Worm (Caenorhabditis elegans) whole organism, L2 larva: ENCODE data around the gene vglu-2.

Experiments used
- C34F6.9 ChIP-seq: fragments of 150-350 bp; optimal IDR thresholded peaks from 2 replicates; lab custom pipeline; 2014; ENCODE audit warnings: missing biosample characterization, missing genetic modification characterization
- R02D3.7 ChIP-seq: fragments of 150-350 bp; optimal IDR thresholded peaks from 2 replicates; lab custom pipeline; 2014; ENCODE audit warnings: missing biosample characterization, missing genetic modification characterization
- Y55F3AM.14 ChIP-seq: fragments of 200-800 bp; sonication (Bioruptor generic); optimal IDR thresholded peaks from 2 replicates; lab custom pipeline; 2018; ENCODE audit warnings: mild to moderate bottlenecking, missing genetic modification characterization, missing compliant biosample characterization
- ama-1 ChIP-seq: fragments of 150-350 bp; optimal IDR thresholded peaks from 2 replicates; lab custom pipeline; 2018; ENCODE audit warnings: inconsistent platforms
- ceh-16 ChIP-seq: fragments of 150-350 bp; optimal IDR thresholded peaks from 2 replicates; lab custom pipeline; 2014; ENCODE audit warnings: missing biosample characterization, missing genetic modification characterization
- nhr-11 ChIP-seq: fragments of 150-350 bp; optimal IDR thresholded peaks from 2 replicates; lab custom pipeline; 2014; ENCODE audit warnings: missing biosample characterization, missing genetic modification characterization
- sma-3 ChIP-seq: sonication (generic microtip); optimal IDR thresholded peaks from 2 replicates; lab custom pipeline; 2016; ENCODE audit warnings: missing genetic modification reagents, missing genetic modification characterization, missing compliant biosample characterization

DNA sequence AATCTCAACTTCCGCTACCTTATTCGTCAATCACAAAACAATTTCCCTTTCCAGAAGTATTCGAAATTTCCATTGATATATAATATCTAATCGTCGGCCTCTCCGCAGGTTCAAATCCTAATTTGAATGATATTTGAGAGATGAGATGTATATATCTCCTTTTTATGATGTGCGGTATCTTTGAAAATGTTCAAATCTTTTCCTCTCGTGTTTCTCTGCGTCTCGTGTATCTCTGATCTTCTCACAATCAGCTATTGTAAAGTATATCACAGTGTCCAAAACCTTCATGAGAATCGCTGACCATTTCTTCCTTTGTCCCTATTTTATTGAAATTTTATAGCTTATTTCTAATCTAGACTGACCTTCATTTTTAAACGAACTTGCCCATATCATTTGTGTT is 5.1 kb upstream of the vglu-2 start:
- no peak for TF ChIP-seq sma-3 (GFP tag; lab: Kevin White, UChicago)
- no peak for TF ChIP-seq ama-1 (lab: Kevin White, UChicago)
- no peak for TF ChIP-seq R02D3.7 (tag; lab: Kevin White, UChicago)
- no peak for TF ChIP-seq C34F6.9 (tag; lab: Kevin White, UChicago)
- TF ChIP-seq nhr-11: no peak
- no peak for TF ChIP-seq Y55F3AM.14
- no peak for TF ChIP-seq ceh-16
